Worm (Caenorhabditis elegans) whole organism, L4 larva: Measurements from ENCODE around the gene Y51H4A.8.
"Not testable (repeated sequence)": the region's sequence is repeated elsewhere in the genome, so short reads cannot be mapped to it uniquely, and the experiment has no call there.

ENCODE experiments used
- D1046.2 ChIP-seq: fragments of 200-800 bp; sonication (Bioruptor generic); IDR thresholded peaks from 2 replicates; pipeline ENCODE4 v1.3.6; 2022; ENCODE audit warnings: missing genetic modification characterization, missing compliant biosample characterization
- F37D6.2 ChIP-seq: sonication (generic microtip); optimal IDR thresholded peaks from 2 replicates; lab custom pipeline; 2016; ENCODE audit warnings: mild to moderate bottlenecking, missing genetic modification characterization, missing compliant biosample characterization
- aly-2 ChIP-seq: sonication (generic microtip); optimal IDR thresholded peaks from 2 replicates; lab custom pipeline; 2018; ENCODE audit warnings: missing biosample characterization, missing genetic modification characterization
- cey-2 ChIP-seq: sonication (generic microtip); optimal IDR thresholded peaks from 3 replicates; lab custom pipeline; 2017; ENCODE audit warnings: missing genetic modification characterization, mild to moderate bottlenecking, missing compliant biosample characterization, antibody characterized with exemption, borderline replicate concordance; ENCODE audit not compliant: insufficient read depth
- lin-29 ChIP-seq: fragments of 200-800 bp; sonication (Bioruptor generic); IDR thresholded peaks from 2 replicates; pipeline ENCODE4 v1.3.6; 2022; ENCODE audit warnings: missing genetic modification reagents, missing genetic modification characterization, missing compliant biosample characterization
- mdl-1 ChIP-seq, 2 experiments: fragments of 150-350 bp in 1 of 2; sonication (generic microtip) in 1 of 2; optimal IDR thresholded peaks; 2 replicates each; lab custom pipeline; 2014 to 2017; ENCODE audit warnings: missing biosample characterization in 2 of 2, missing genetic modification characterization in 2 of 2
- mep-1 ChIP-seq: fragments of 150-350 bp; sonication (generic microtip); optimal IDR thresholded peaks from 3 replicates; lab custom pipeline; 2014; ENCODE audit warnings: missing biosample characterization, missing genetic modification characterization
- nhr-237 ChIP-seq: sonication (generic microtip); optimal IDR thresholded peaks from 2 replicates; lab custom pipeline; 2017; ENCODE audit warnings: missing biosample characterization, missing genetic modification characterization
- nhr-28 ChIP-seq: fragments of 150-350 bp; optimal IDR thresholded peaks from 2 replicates; lab custom pipeline; 2014; ENCODE audit warnings: missing biosample characterization, missing genetic modification characterization
- nhr-77 ChIP-seq: fragments of 150-350 bp; optimal IDR thresholded peaks from 2 replicates; lab custom pipeline; 2014; ENCODE audit warnings: missing biosample characterization, missing genetic modification characterization
- pqm-1 ChIP-seq: sonication (generic microtip); optimal IDR thresholded peaks from 2 replicates; lab custom pipeline; 2017; ENCODE audit warnings: missing biosample characterization, missing genetic modification characterization
- tra-1 ChIP-seq: fragments of 200-800 bp; sonication (Bioruptor generic); IDR thresholded peaks from 2 replicates; pipeline ENCODE4 v1.3.6; 2022; ENCODE audit warnings: missing genetic modification reagents, missing genetic modification characterization, missing compliant biosample characterization
- unc-62 ChIP-seq, 3 experiments: fragments of 150-350 bp in 1 of 3; sonication (generic microtip); optimal IDR thresholded peaks in 2 of 3; peaks in 1 of 3; 1 replicate in 1 of 3; 2 replicates in 2 of 3; lab custom pipeline; 2014 to 2017; ENCODE audit warnings: missing biosample characterization in 3 of 3, missing genetic modification characterization in 3 of 3, missing genetic modification reagents in 3 of 3, missing genotype in 1 of 3

DNA sequence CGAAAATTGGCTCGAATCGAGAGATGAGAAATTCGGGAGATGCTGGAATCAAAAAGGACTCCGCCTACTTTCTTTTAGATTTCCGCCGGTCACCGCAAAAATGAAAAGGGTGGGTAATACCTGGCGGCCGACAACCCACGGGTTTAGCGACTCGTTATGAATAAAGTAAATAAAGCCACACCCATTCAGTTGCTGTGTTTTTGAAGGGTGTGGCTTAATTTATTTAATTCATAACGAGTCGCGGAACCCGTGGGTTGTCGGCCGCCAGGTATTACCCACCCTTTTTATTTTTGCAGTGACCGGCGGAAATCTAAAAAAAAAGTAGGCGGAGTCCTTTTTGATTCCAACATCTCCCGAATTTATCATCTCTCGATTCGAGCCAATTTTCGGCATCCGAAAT, 14.5 kb upstream of the Y51H4A.8 start:
- TF ChIP-seq aly-2 (tag; lab: Kevin White, UChicago); mep-1; nhr-237 (tag; lab: Kevin White, UChicago); cey-2 (tag; lab: Kevin White, UChicago); pqm-1; F37D6.2 (tag; lab: Kevin White, UChicago); mdl-1 (tag; optimal IDR thresholded peaks at IDR 0.05; lab: Kevin White, UChicago); nhr-77; unc-62 (GFP tag; optimal IDR thresholded peaks at IDR 0.05 in 1 of 2; lab: Kevin White, UChicago); unc-62 (tag; optimal IDR thresholded peaks at IDR 0.05; lab: Kevin White, UChicago); tra-1 (GFP tag; lab: Robert Waterston, UW); nhr-28 (tag; lab: Kevin White, UChicago); lin-29; D1046.2 (GFP tag; lab: Robert Waterston, UW): not testable (repeated sequence)
